Worm (Caenorhabditis elegans): Measurements from ENCODE around the gene mans-3.
A peak's percentile ranks its signal among the peaks of the same experiment; 100 is the strongest.

mans-3 gene

DNA sequence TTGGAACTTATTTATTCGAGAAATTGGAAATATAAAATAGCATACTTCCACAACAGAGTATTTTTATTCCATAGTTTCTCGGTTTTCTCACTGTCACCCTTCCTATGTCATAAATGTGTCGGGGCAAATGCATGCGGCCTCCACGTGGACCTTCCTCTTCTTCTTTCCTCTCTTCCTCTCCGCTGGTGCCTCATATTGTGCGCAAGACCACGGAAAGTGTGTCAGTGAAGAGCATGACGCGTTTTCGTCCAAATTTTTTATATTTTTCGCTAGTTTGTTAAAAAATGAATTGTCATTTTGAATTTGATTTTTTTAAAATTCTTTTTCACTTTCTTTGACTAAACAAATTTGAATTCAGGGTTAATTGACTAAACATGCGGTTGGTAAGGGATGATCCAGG is at the start of gene mans-3 (continued):
- TF ChIP-seq grh-1 (GFP tag; IDR thresholded peaks at IDR 0.05) (peak; percentile 72), blmp-1 (tag; optimal IDR thresholded peaks at IDR 0.05) (peak; percentile 91), lsy-2 (tag; optimal IDR thresholded peaks at IDR 0.05) (peak; percentile 90 to 91), lin-14 (GFP tag; optimal IDR thresholded peaks at IDR 0.05) (peak; percentile 98), C04F5.9 (tag; optimal IDR thresholded peaks at IDR 0.05) (peak; percentile 36), dsc-1 (tag; optimal IDR thresholded peaks at IDR 0.05) (peak; percentile 90), unc-130 (tag; optimal IDR thresholded peaks at IDR 0.05) (peak; percentile 70), ceh-88 (GFP tag; IDR thresholded peaks at IDR 0.05) (no peak), ces-1 (GFP tag; optimal IDR thresholded peaks at IDR 0.05) (no peak), fkh-4 (tag; optimal IDR thresholded peaks at IDR 0.05; ENCODE audit: borderline replicate concordance) (no peak), mab-9 (GFP tag; IDR thresholded peaks at IDR 0.05) (peak; percentile 62), ceh-82 (tag; optimal IDR thresholded peaks at IDR 0.05) (peak; percentile 86 to 89 (median 86)), hlh-4 (tag; optimal IDR thresholded peaks at IDR 0.05) (no peak), sptf-1 (tag; optimal IDR thresholded peaks at IDR 0.05) (no peak), fos-1 (tag; optimal IDR thresholded peaks at IDR 0.05) (peak; percentile 74), egl-27 (tag; optimal IDR thresholded peaks at IDR 0.05) (peak; percentile 31 to 56), nhr-90 (tag; optimal IDR thresholded peaks at IDR 0.05; ENCODE audit: poor library complexity) (peak; percentile 90), C16A3.4 (tag; optimal IDR thresholded peaks at IDR 0.05) (peak; percentile 93), nhr-77 (tag; optimal IDR thresholded peaks at IDR 0.05) (peak; percentile 80), jun-1 (tag; optimal IDR thresholded peaks at IDR 0.05) (peak; percentile 81), fkh-8 (tag; optimal IDR thresholded peaks at IDR 0.05) (peak; percentile 93), ceh-8 (GFP tag; optimal IDR thresholded peaks at IDR 0.05) (peak; percentile 77)

DNA sequence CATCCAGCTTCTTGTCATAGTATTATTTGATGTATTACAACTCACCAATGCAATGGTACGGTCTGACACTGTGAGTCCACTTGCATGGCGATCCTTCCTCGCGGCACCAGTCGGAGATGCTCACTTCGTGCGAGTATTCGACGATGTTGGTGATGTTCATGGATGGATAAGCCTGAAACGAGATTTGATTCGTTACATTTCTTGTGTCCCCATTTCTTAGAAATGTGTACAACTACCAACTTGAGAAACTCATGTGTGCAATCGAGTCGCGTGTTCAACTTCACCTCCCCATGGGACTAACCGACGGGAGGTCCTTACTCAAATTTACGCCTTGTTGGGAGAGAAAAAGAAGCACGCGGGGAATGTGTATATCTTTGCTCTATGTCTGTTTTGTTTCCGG is 49.7 kb upstream of the mans-3 start:
- TF ChIP-seq fkh-10 (GFP tag; optimal IDR thresholded peaks at IDR 0.05) (no peak), rnt-1 (tag; optimal IDR thresholded peaks at IDR 0.05) (no peak), dpl-1 (GFP tag; optimal IDR thresholded peaks at IDR 0.05) (no peak), ztf-11 (tag; optimal IDR thresholded peaks at IDR 0.05) (no peak), ceh-82 (tag; optimal IDR thresholded peaks at IDR 0.05) (no peak), efl-1 (optimal IDR thresholded peaks at IDR 0.05) (no peak), efl-1 (GFP tag; optimal IDR thresholded peaks at IDR 0.05 in 1 of 2) (no peak), lin-14 (GFP tag; optimal IDR thresholded peaks at IDR 0.05) (peak; percentile 44), nhr-77 (tag; optimal IDR thresholded peaks at IDR 0.05) (no peak)

DNA sequence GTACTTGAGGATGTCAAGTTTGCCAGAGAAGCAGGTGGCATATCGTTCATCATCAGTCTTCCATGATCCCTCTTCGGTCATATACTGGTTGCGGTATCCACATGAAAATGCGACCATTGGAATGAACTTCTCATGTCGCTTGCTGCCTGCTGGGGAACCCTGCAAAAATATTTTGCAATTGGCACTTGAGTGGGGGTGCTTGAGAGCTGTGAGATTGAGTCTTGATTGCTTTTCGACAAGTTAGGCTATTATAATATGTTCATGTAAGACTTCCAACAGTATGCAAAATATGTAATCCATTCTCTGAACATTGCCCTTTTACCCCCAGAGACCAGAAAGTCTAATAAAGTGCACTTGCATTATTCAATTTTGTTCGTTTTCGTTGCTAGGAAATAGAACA is 49.0 kb upstream of the mans-3 start:
- TF ChIP-seq nhr-85 (tag) (peak; percentile 64), nhr-20 (tag; optimal IDR thresholded peaks at IDR 0.05) (no peak)

- TF ChIP-seq elt-3 (tag; optimal IDR thresholded peaks at IDR 0.05) (peak in 1 of 6 experiments; percentile 58), ceh-90 (tag; optimal IDR thresholded peaks at IDR 0.05) (no peak), irx-1 (tag; optimal IDR thresholded peaks at IDR 0.05) (no peak), unc-62 (GFP tag; optimal IDR thresholded peaks at IDR 0.05) (no peak), blmp-1 (tag; optimal IDR thresholded peaks at IDR 0.05) (peak; percentile 89), nhr-20 (tag; optimal IDR thresholded peaks at IDR 0.05) (peak; percentile 21), swsn-7 (tag; optimal IDR thresholded peaks at IDR 0.05) (no peak), ceh-82 (tag; optimal IDR thresholded peaks at IDR 0.05) (no peak), pag-3 (tag; optimal IDR thresholded peaks at IDR 0.05; ENCODE audit: borderline replicate concordance, insufficient read depth) (no peak), nhr-19 (GFP tag; conservative IDR thresholded peaks at IDR 0.05) (no peak), Y116A8C.19 (tag; optimal IDR thresholded peaks at IDR 0.05; ENCODE audit: borderline replicate concordance) (no peak), fkh-10 (GFP tag; optimal IDR thresholded peaks at IDR 0.05) (no peak), C16A3.4 (tag; optimal IDR thresholded peaks at IDR 0.05) (no peak), lin-35 (GFP tag; optimal IDR thresholded peaks at IDR 0.05) (peak in 1 of 2 experiments; percentile 22), skn-1 (tag; optimal IDR thresholded peaks at IDR 0.05) (no peak), ces-1 (GFP tag; optimal IDR thresholded peaks at IDR 0.05) (no peak), tlp-1 (tag; optimal IDR thresholded peaks at IDR 0.05) (no peak), nhr-77 (tag; optimal IDR thresholded peaks at IDR 0.05) (no peak), lir-3 (tag; optimal IDR thresholded peaks at IDR 0.05; ENCODE audit: poor library complexity) (no peak), efl-1 (optimal IDR thresholded peaks at IDR 0.05) (no peak), efl-1 (GFP tag; optimal IDR thresholded peaks at IDR 0.05 in 1 of 2) (peak in 1 of 2 experiments; percentile 43), lin-39 (tag; optimal IDR thresholded peaks at IDR 0.05) (no peak), nhr-237 (tag; optimal IDR thresholded peaks at IDR 0.05) (no peak), sup-37 (GFP tag; optimal IDR thresholded peaks at IDR 0.05) (no peak), sptf-1 (tag; optimal IDR thresholded peaks at IDR 0.05) (no peak)
Observed at ce11 chrX:5116816-5117459, 48.3 kb upstream of the mans-3 start, which contains the start of gene apl-1. Gene apl-1, minus strand, starts transcription at chrX:5116866.

Data from whole organism, L1 larva.